Worm (Caenorhabditis elegans) whole organism, midembryonic: Measurements from ENCODE around the gene T05A8.6.

ENCODE experiments used
- T22C8.4 ChIP-seq: fragments of 200-800 bp; sonication (Bioruptor generic); IDR thresholded peaks from 2 replicates; pipeline ENCODE4 v1.3.6; 2022; ENCODE audit warnings: missing genetic modification characterization, missing compliant biosample characterization
- flt-1 ChIP-seq: fragments of 200-800 bp; sonication (Bioruptor generic); IDR thresholded peaks from 2 replicates; pipeline ENCODE4 v1.3.6; 2022; ENCODE audit warnings: missing genetic modification characterization, missing compliant biosample characterization
- klf-2 ChIP-seq: fragments of 200-800 bp; sonication (Bioruptor generic); conservative IDR thresholded peaks from 2 replicates; pipeline ENCODE4 v1.3.6; 2022; ENCODE audit warnings: missing genetic modification reagents, missing genetic modification characterization, missing compliant biosample characterization
- ref-1 ChIP-seq: fragments of 200-800 bp; sonication (Bioruptor generic); conservative IDR thresholded peaks from 2 replicates; pipeline ENCODE4 v1.3.6; 2022; ENCODE audit warnings: missing genetic modification reagents, missing genetic modification characterization, missing compliant biosample characterization
- ztf-23 ChIP-seq: fragments of 200-800 bp; sonication (Bioruptor generic); IDR thresholded peaks from 2 replicates; pipeline ENCODE4 v1.3.6; 2022; ENCODE audit warnings: missing genetic modification reagents, missing genetic modification characterization, missing compliant biosample characterization

- TF ChIP-seq flt-1 (GFP tag; lab: Robert Waterston, UW) (no peak), T22C8.4 (GFP tag; lab: Robert Waterston, UW) (no peak), ztf-23 (GFP tag; lab: Robert Waterston, UW) (no peak), klf-2 (no peak), ref-1 (GFP tag; lab: Robert Waterston, UW) (no peak)
These were observed 31.3 kb upstream of the T05A8.6 start, which contains the start of gene fbxb-105 for ce11 chrII:2770788-2771187.
